Fruit fly (Drosophila melanogaster) whole organism: ENCODE results near the gene Ndfip.

Experiments
- CG8478 ChIP-seq: fragments of >200 bp; optimal IDR thresholded peaks from 2 replicates; lab custom pipeline; 2018; ENCODE audit warnings: inconsistent platforms
- Dll ChIP-seq: fragments of >200 bp; optimal IDR thresholded peaks from 2 replicates; lab custom pipeline; 2017
- EcR ChIP-seq, 2 experiments: fragments of >200 bp; optimal IDR thresholded peaks; 2 replicates each; lab custom pipeline; 2017; ENCODE audit warnings: missing biosample characterization in 2 of 2, missing genetic modification characterization in 2 of 2, missing genetic modification reagents in 2 of 2
- psq ChIP-seq: fragments of >200 bp; optimal IDR thresholded peaks from 2 replicates; lab custom pipeline; 2017
- usp ChIP-seq: fragments of >200 bp; optimal IDR thresholded peaks from 2 replicates; lab custom pipeline; 2017; ENCODE audit warnings: missing biosample characterization, missing genetic modification characterization, mixed read lengths

- TF ChIP-seq EcR (GFP tag; optimal IDR thresholded peaks at IDR 0.05; lab: Kevin White, UChicago) (no peak), CG8478 (lab: Kevin White, UChicago) (no peak), psq (no peak), Dll (lab: Kevin White, UChicago) (no peak), usp (no peak)
Observed at dm6 chr3L:17647543-17647942, 6.5 kb downstream of the Ndfip start.
